Worm (Caenorhabditis elegans) whole organism, L3 larva: ENCODE data around the gene popl-5.

Experiments
- ZK546.5 ChIP-seq: sonication (generic microtip); optimal IDR thresholded peaks from 2 replicates; lab custom pipeline; 2017; ENCODE audit warnings: missing biosample characterization, missing genetic modification characterization
- ceh-16 ChIP-seq: sonication (generic microtip); optimal IDR thresholded peaks from 2 replicates; lab custom pipeline; 2017; ENCODE audit warnings: missing biosample characterization, missing genetic modification characterization
- ceh-82 ChIP-seq: fragments of 150-350 bp; optimal IDR thresholded peaks from 2 replicates; lab custom pipeline; 2014; ENCODE audit warnings: missing biosample characterization, missing genetic modification characterization
- elt-3 ChIP-seq, 3 experiments: fragments of 150-350 bp in 1 of 3; sonication (generic microtip) in 2 of 3; optimal IDR thresholded peaks; 2 replicates in 2 of 3; 4 replicates in 1 of 3; lab custom pipeline; 2014 to 2017; ENCODE audit warnings: missing biosample characterization in 3 of 3, missing genetic modification characterization in 3 of 3
- fos-1 ChIP-seq: fragments of 150-350 bp; optimal IDR thresholded peaks from 2 replicates; lab custom pipeline; 2014; ENCODE audit warnings: missing biosample characterization, missing genetic modification characterization
- lin-39 ChIP-seq: fragments of 150-350 bp; optimal IDR thresholded peaks from 2 replicates; lab custom pipeline; 2018; ENCODE audit warnings: missing biosample characterization, missing genetic modification reagents, missing genetic modification characterization
- nhr-11 ChIP-seq: fragments of 150-350 bp; optimal IDR thresholded peaks from 2 replicates; lab custom pipeline; 2014; ENCODE audit warnings: missing biosample characterization, missing genetic modification characterization
- nhr-237 ChIP-seq: fragments of 150-350 bp; optimal IDR thresholded peaks from 2 replicates; lab custom pipeline; 2014; ENCODE audit warnings: missing biosample characterization, missing genetic modification characterization
- nhr-43 ChIP-seq: sonication (generic microtip); optimal IDR thresholded peaks from 2 replicates; lab custom pipeline; 2016; ENCODE audit warnings: mild to moderate bottlenecking, missing genetic modification characterization, missing compliant biosample characterization; ENCODE audit not compliant: poor library complexity, severe bottlenecking
- pha-4 ChIP-seq: fragments of 150-350 bp; optimal IDR thresholded peaks from 2 replicates; lab custom pipeline; 2014; ENCODE audit warnings: missing biosample characterization, missing genetic modification reagents, missing genetic modification characterization
- zag-1 ChIP-seq: fragments of 150-350 bp; optimal IDR thresholded peaks from 2 replicates; lab custom pipeline; 2014; ENCODE audit warnings: missing biosample characterization, missing genetic modification characterization
- ztf-11 ChIP-seq: fragments of 150-350 bp; optimal IDR thresholded peaks from 2 replicates; lab custom pipeline; 2014; ENCODE audit warnings: missing biosample characterization, missing genetic modification characterization

DNA sequence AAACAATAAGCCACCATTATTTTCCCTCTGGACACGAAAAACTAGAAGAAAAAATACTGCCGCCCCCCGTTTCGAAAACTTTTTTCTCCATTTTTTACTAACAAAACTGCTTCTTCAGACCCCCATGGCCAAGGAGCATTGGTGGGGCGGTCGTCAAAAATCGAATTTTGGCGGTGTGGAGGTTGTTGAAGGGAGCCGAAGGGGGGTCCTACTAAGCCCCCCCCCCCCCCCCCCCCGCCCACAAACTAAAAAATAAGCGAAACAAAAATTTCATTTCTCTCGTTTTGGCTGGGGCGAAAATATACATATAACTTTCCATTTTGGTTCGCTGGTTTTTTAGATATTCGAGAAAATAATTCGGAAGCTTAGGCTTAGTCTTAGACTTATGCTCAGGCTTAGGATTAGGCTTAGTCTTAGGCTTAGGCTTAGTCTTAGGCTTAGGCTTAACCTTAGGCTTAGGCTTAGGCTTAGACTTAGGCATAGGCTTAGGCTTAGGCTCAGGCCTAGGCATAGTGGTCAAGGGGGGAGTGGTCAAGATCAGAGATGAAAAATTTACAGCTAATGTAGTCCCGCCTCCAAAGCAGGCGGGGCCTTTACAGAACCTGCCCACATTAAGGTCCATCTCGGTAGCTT lies 12.4 kb downstream of the popl-5 start:
- TF ChIP-seq elt-3 (tag; optimal IDR thresholded peaks at IDR 0.05; lab: Kevin White, UChicago) (no peak), ceh-82 (tag; lab: Kevin White, UChicago) (no peak), nhr-11 (tag; lab: Kevin White, UChicago) (no peak), ztf-11 (tag; lab: Kevin White, UChicago) (no peak), nhr-237 (tag; lab: Kevin White, UChicago) (no peak), zag-1 (tag; lab: Kevin White, UChicago) (no peak), ZK546.5 (tag; lab: Kevin White, UChicago) (no peak), lin-39 (tag; lab: Kevin White, UChicago) (no peak), ceh-16 (tag; lab: Kevin White, UChicago) (no peak), fos-1 (no peak), pha-4 (tag; lab: Kevin White, UChicago) (no peak), nhr-43 (tag; lab: Kevin White, UChicago) (no peak)
